Worm (Caenorhabditis elegans): ENCODE results near the gene F43C11.6.

DNA sequence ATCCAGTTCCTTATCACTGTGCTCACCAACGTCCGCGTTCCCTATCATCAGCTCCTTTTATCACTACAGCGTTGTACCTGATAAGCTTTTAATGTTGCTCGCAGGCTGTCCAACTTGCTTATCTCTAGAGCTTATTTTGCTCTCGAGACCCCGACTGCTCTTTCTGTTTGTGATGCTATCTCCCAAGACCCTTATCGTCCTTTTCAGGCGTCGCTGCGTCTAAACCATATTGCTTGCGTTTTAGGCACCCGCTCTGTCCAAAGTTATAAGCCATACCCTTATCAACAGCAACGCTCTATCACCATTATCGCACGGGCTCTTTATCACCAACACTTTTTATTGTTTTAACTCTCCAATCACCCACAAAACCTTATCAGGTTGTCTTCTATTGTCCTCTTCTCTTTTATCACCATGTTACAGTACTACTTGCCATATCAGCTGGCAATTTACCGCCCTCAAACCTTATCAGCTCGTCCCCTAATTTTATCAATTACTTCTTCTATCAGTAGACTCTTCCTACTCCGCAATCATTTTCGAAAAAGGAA, 36.3 kb downstream of the F43C11.6 start:
- TF ChIP-seq dmd-8 (GFP tag; IDR thresholded peaks at IDR 0.05) (no peak; the same call in 1 of the 2 replicates), lin-39 (tag; optimal IDR thresholded peaks at IDR 0.05) (no peak), T26A8.4 (GFP tag; IDR thresholded peaks at IDR 0.05) (peak; percentile 55; the same call in 1 of the 2 replicates), daf-12 (tag; optimal IDR thresholded peaks at IDR 0.05) (no peak), unc-62 (GFP tag; optimal IDR thresholded peaks at IDR 0.05 in 1 of 2) (peak in 1 of 2 experiments; percentile 74), unc-62 (tag; optimal IDR thresholded peaks at IDR 0.05) (no peak), nhr-42 (GFP tag; IDR thresholded peaks at IDR 0.05) (peak; percentile 81), saeg-2 (GFP tag; IDR thresholded peaks at IDR 0.05) (peak; percentile 77; the same call in 1 of the 2 replicates), R02D3.7 (tag; optimal IDR thresholded peaks at IDR 0.05) (no peak), nhr-6 (tag; optimal IDR thresholded peaks at IDR 0.05) (peak; percentile 51)

All from whole organism, L4 larva.